Worm (Caenorhabditis elegans) whole organism, young adult: ENCODE results near the gene F54E4.2.

Experiments
- B0035.1 ChIP-seq: sonication (generic microtip); optimal IDR thresholded peaks from 2 replicates; lab custom pipeline; 2016; ENCODE audit warnings: missing genetic modification characterization, mild to moderate bottlenecking, missing compliant biosample characterization, missing genotype, missing genetic modification reagents
- B0336.3 ChIP-seq: fragments of 200-800 bp; sonication (Bioruptor generic); IDR thresholded peaks from 2 replicates; pipeline ENCODE4 v1.3.6; 2022; ENCODE audit warnings: missing genetic modification characterization, missing compliant biosample characterization
- C17E4.6 ChIP-seq: fragments of 200-800 bp; sonication (Bioruptor generic); IDR thresholded peaks from 2 replicates; pipeline ENCODE4 v1.3.6; 2022; ENCODE audit warnings: missing genetic modification reagents, missing genetic modification characterization, missing compliant biosample characterization
- F10E7.11 ChIP-seq: sonication (generic microtip); optimal IDR thresholded peaks from 2 replicates; lab custom pipeline; 2017; ENCODE audit warnings: mild to moderate bottlenecking, missing genetic modification characterization, moderate library complexity, missing compliant biosample characterization
- F23B12.7 ChIP-seq: sonication (generic microtip); optimal IDR thresholded peaks from 2 replicates; lab custom pipeline; 2017; ENCODE audit warnings: missing genetic modification characterization, mild to moderate bottlenecking, missing compliant biosample characterization, antibody characterized with exemption, moderate library complexity; ENCODE audit not compliant: insufficient read depth
- F33H1.4 ChIP-seq: fragments of 200-800 bp; sonication (Bioruptor generic); IDR thresholded peaks from 2 replicates; pipeline ENCODE4 v1.3.6; 2022; ENCODE audit warnings: missing genetic modification reagents, missing genetic modification characterization, missing compliant biosample characterization
- F52B5.7 ChIP-seq: sonication (generic microtip); optimal IDR thresholded peaks from 2 replicates; lab custom pipeline; 2016; ENCODE audit warnings: mild to moderate bottlenecking, missing genetic modification characterization, missing compliant biosample characterization
- F57C9.4 ChIP-seq: sonication (generic microtip); optimal IDR thresholded peaks from 2 replicates; lab custom pipeline; 2017; ENCODE audit warnings: mild to moderate bottlenecking, missing genetic modification characterization, missing compliant biosample characterization
- K11D2.4 ChIP-seq: fragments of 200-800 bp; sonication (Bioruptor generic); IDR thresholded peaks from 2 replicates; pipeline ENCODE4 v1.3.6; 2022; ENCODE audit warnings: missing genetic modification reagents, missing genetic modification characterization, missing compliant biosample characterization
- K12H6.12 ChIP-seq: fragments of 200-800 bp; sonication (Bioruptor generic); optimal IDR thresholded peaks from 2 replicates; lab custom pipeline; 2018; ENCODE audit warnings: mild to moderate bottlenecking, missing genetic modification characterization, missing compliant biosample characterization
- Y95B8A.8 ChIP-seq: fragments of 200-800 bp; sonication (Bioruptor generic); IDR thresholded peaks from 2 replicates; pipeline ENCODE4 v1.3.6; 2022; ENCODE audit warnings: missing genetic modification reagents, missing genetic modification characterization, missing compliant biosample characterization
- ZK185.1 ChIP-seq: sonication (generic microtip); optimal IDR thresholded peaks from 2 replicates; lab custom pipeline; 2016; ENCODE audit warnings: mild to moderate bottlenecking, missing genetic modification characterization, missing compliant biosample characterization; ENCODE audit not compliant: poor library complexity, severe bottlenecking
- atf-7 ChIP-seq: sonication (generic microtip); optimal IDR thresholded peaks from 2 replicates; lab custom pipeline; 2017; ENCODE audit warnings: mild to moderate bottlenecking, missing genetic modification characterization, missing compliant biosample characterization
- cebp-1 ChIP-seq, 2 experiments: fragments of 200-800 bp in 1 of 2; sonication (Bioruptor generic) in 1 of 2; sonication (generic microtip) in 1 of 2; IDR thresholded peaks in 1 of 2; optimal IDR thresholded peaks in 1 of 2; 2 replicates each; pipeline versions ENCODE4 v1.3.6 to Lab custom; 2017 to 2022; ENCODE audit warnings: missing compliant biosample characterization in 2 of 2, missing genetic modification characterization in 2 of 2, mild to moderate bottlenecking in 1 of 2, missing genetic modification reagents in 1 of 2, moderate library complexity in 1 of 2
- ceh-27 ChIP-seq: fragments of 200-800 bp; sonication (Bioruptor generic); optimal IDR thresholded peaks from 2 replicates; lab custom pipeline; 2018; ENCODE audit warnings: mild to moderate bottlenecking, missing genetic modification characterization, moderate library complexity, missing compliant biosample characterization
- ceh-40 ChIP-seq: fragments of 200-800 bp; sonication (Bioruptor generic); IDR thresholded peaks from 2 replicates; pipeline ENCODE4 v1.3.6; 2022; ENCODE audit warnings: missing genetic modification characterization, missing compliant biosample characterization
- ceh-58 ChIP-seq: fragments of 200-800 bp; sonication (Bioruptor generic); IDR thresholded peaks from 2 replicates; pipeline ENCODE4 v1.3.6; 2022; ENCODE audit warnings: missing genetic modification characterization, missing compliant biosample characterization
- dpl-1 ChIP-seq: fragments of 150-350 bp; optimal IDR thresholded peaks from 2 replicates; lab custom pipeline; 2014; ENCODE audit warnings: missing biosample characterization, missing genetic modification reagents, missing genetic modification characterization
- egl-44 ChIP-seq: fragments of 200-800 bp; sonication (Bioruptor generic); IDR thresholded peaks from 2 replicates; pipeline ENCODE4 v1.3.6; 2022; ENCODE audit warnings: missing genetic modification reagents, missing genetic modification characterization, missing compliant biosample characterization
- egrh-3 ChIP-seq: fragments of 200-800 bp; sonication (Bioruptor generic); IDR thresholded peaks from 2 replicates; pipeline ENCODE4 v1.3.6; 2022; ENCODE audit warnings: missing genetic modification reagents, missing genetic modification characterization, missing compliant biosample characterization
- ekl-4 ChIP-seq: fragments of 200-800 bp; sonication (Bioruptor generic); IDR thresholded peaks from 2 replicates; pipeline ENCODE4 v1.3.6; 2022; ENCODE audit warnings: missing genetic modification reagents, missing genetic modification characterization, missing compliant biosample characterization
- ets-4 ChIP-seq: fragments of 200-800 bp; sonication (Bioruptor generic); optimal IDR thresholded peaks from 2 replicates; lab custom pipeline; 2018; ENCODE audit warnings: mild to moderate bottlenecking, missing genetic modification characterization, missing compliant biosample characterization
- gei-17 ChIP-seq: fragments of 200-800 bp; sonication (Bioruptor generic); optimal IDR thresholded peaks from 2 replicates; lab custom pipeline; 2018; ENCODE audit warnings: mild to moderate bottlenecking, missing genetic modification characterization, missing compliant biosample characterization
- him-1 ChIP-seq: sonication (generic microtip); optimal IDR thresholded peaks from 2 replicates; lab custom pipeline; 2016; ENCODE audit warnings: missing genotype, missing genetic modification reagents, missing genetic modification characterization, missing compliant biosample characterization
- hmg-1.2 ChIP-seq: fragments of 200-800 bp; sonication (Bioruptor generic); IDR thresholded peaks from 2 replicates; pipeline ENCODE4 v1.3.6; 2022; ENCODE audit warnings: missing genetic modification reagents, missing genetic modification characterization, missing compliant biosample characterization
- hrde-1 ChIP-seq: sonication (generic microtip); optimal IDR thresholded peaks from 2 replicates; lab custom pipeline; 2016; ENCODE audit warnings: missing genetic modification characterization, mild to moderate bottlenecking, missing compliant biosample characterization, moderate library complexity, missing genotype, missing genetic modification reagents, borderline replicate concordance
- lir-1 ChIP-seq: fragments of 200-800 bp; sonication (Bioruptor generic); conservative IDR thresholded peaks from 2 replicates; pipeline ENCODE4 v1.3.6; 2022; ENCODE audit warnings: missing genetic modification reagents, missing genetic modification characterization, missing compliant biosample characterization
- madf-10 ChIP-seq: sonication (generic microtip); optimal IDR thresholded peaks from 2 replicates; lab custom pipeline; 2016; ENCODE audit warnings: mild to moderate bottlenecking, missing genetic modification characterization, missing compliant biosample characterization
- mcd-1 ChIP-seq: fragments of 200-800 bp; sonication (Bioruptor generic); IDR thresholded peaks from 2 replicates; pipeline ENCODE4 v1.3.6; 2022; ENCODE audit warnings: missing genetic modification reagents, missing genetic modification characterization, missing compliant biosample characterization
- nhr-120 ChIP-seq: fragments of 200-800 bp; sonication (Bioruptor generic); IDR thresholded peaks from 2 replicates; pipeline ENCODE4 v1.3.6; 2022; ENCODE audit warnings: missing genetic modification characterization, missing compliant biosample characterization
- nhr-179 ChIP-seq: sonication (generic microtip); optimal IDR thresholded peaks from 2 replicates; lab custom pipeline; 2016; ENCODE audit warnings: mild to moderate bottlenecking, missing genetic modification characterization, missing compliant biosample characterization
- nhr-80 ChIP-seq: sonication (generic microtip); optimal IDR thresholded peaks from 2 replicates; lab custom pipeline; 2016; ENCODE audit warnings: missing genetic modification characterization, missing compliant biosample characterization
- pha-4 ChIP-seq: fragments of 150-350 bp; sonication (generic microtip); optimal IDR thresholded peaks from 2 replicates; lab custom pipeline; 2014; ENCODE audit warnings: missing biosample characterization, missing genetic modification reagents, missing genetic modification characterization
- rcor-1 ChIP-seq: fragments of 200-800 bp; sonication (Bioruptor generic); IDR thresholded peaks from 2 replicates; pipeline ENCODE4 v1.3.6; 2022; ENCODE audit warnings: missing genetic modification reagents, missing genetic modification characterization, missing compliant biosample characterization
- repo-1 ChIP-seq: sonication (generic microtip); optimal IDR thresholded peaks from 2 replicates; lab custom pipeline; 2017; ENCODE audit warnings: mild to moderate bottlenecking, missing genetic modification characterization, missing compliant biosample characterization
- sea-2 ChIP-seq: fragments of 200-800 bp; sonication (Bioruptor generic); IDR thresholded peaks from 2 replicates; pipeline ENCODE4 v1.3.6; 2022; ENCODE audit warnings: missing genetic modification characterization, missing compliant biosample characterization
- snpc-1.3 ChIP-seq: sonication (generic microtip); optimal IDR thresholded peaks from 2 replicates; lab custom pipeline; 2017; ENCODE audit warnings: missing genetic modification characterization, mild to moderate bottlenecking, missing compliant biosample characterization, antibody characterized with exemption, moderate library complexity, missing genotype, missing genetic modification reagents; ENCODE audit not compliant: insufficient read depth
- snpc-3.4 ChIP-seq: sonication (generic microtip); optimal IDR thresholded peaks from 2 replicates; lab custom pipeline; 2017; ENCODE audit warnings: missing genetic modification characterization, mild to moderate bottlenecking, missing compliant biosample characterization, antibody characterized with exemption, moderate library complexity, missing genotype, missing genetic modification reagents
- snpc-4 ChIP-seq, 5 experiments: fragments of 150-350 bp in 1 of 5; sonication (generic microtip) in 4 of 5; optimal IDR thresholded peaks; 2 replicates each; lab custom pipeline; 2014 to 2018; ENCODE audit warnings: missing genetic modification characterization in 5 of 5, missing biosample characterization in 3 of 5, antibody characterized with exemption in 2 of 5, mild to moderate bottlenecking in 2 of 5, missing compliant biosample characterization in 2 of 5, missing genotype in 2 of 5, moderate library complexity in 2 of 5, missing genetic modification reagents in 1 of 5
- somi-1 ChIP-seq: fragments of 200-800 bp; sonication (Bioruptor generic); optimal IDR thresholded peaks from 2 replicates; lab custom pipeline; 2018; ENCODE audit warnings: mild to moderate bottlenecking, missing genetic modification characterization, missing compliant biosample characterization
- sptf-2 ChIP-seq: fragments of 200-800 bp; sonication (Bioruptor generic); optimal IDR thresholded peaks from 2 replicates; lab custom pipeline; 2018; ENCODE audit warnings: mild to moderate bottlenecking, missing genetic modification characterization, missing compliant biosample characterization
- ztf-18 ChIP-seq: sonication (generic microtip); optimal IDR thresholded peaks from 2 replicates; lab custom pipeline; 2016; ENCODE audit warnings: missing genotype, mild to moderate bottlenecking, missing genetic modification characterization, missing compliant biosample characterization
- ztf-26 ChIP-seq: sonication (generic microtip); optimal IDR thresholded peaks from 2 replicates; lab custom pipeline; 2017; ENCODE audit warnings: missing genetic modification characterization, missing compliant biosample characterization
- ztf-28 ChIP-seq: fragments of 200-800 bp; sonication (Bioruptor generic); IDR thresholded peaks from 2 replicates; pipeline ENCODE4 v1.3.6; 2022; ENCODE audit warnings: missing genetic modification reagents, missing genetic modification characterization, missing compliant biosample characterization

F54E4.2 gene

ce11 chrX:14607770-14608169 lies 20.9 kb downstream of the F54E4.2 start:
- TF ChIP-seq cebp-1 (GFP tag; IDR thresholded peaks at IDR 0.05; lab: Robert Waterston, UW) (peak; percentile 59; the same call in 1 of the 2 replicates), cebp-1 (tag; optimal IDR thresholded peaks at IDR 0.05; lab: Kevin White, UChicago) (peak; percentile 91), F23B12.7 (no peak), ztf-28 (GFP tag; lab: Robert Waterston, UW) (no peak)

- peak; percentile 61 for TF ChIP-seq egrh-3 (GFP tag; lab: Robert Waterston, UW)
- peak; percentile 10 for TF ChIP-seq atf-7 (tag; lab: Kevin White, UChicago)
- no peak for TF ChIP-seq hrde-1 (tag; lab: Kevin White, UChicago)
- no peak for TF ChIP-seq snpc-3.4
- TF ChIP-seq K12H6.12 (tag; lab: Kevin White, UChicago): peak; percentile 30
- no peak for TF ChIP-seq ceh-40 (GFP tag; lab: Robert Waterston, UW)
- no peak for TF ChIP-seq Y95B8A.8 (GFP tag; lab: Robert Waterston, UW)
- no peak for TF ChIP-seq F10E7.11 (tag; lab: Kevin White, UChicago)
- TF ChIP-seq him-1 (tag; lab: Kevin White, UChicago): no peak
- peak; percentile 9 for TF ChIP-seq somi-1 (GFP tag; lab: Kevin White, UChicago)
- no peak for TF ChIP-seq F57C9.4 (tag; lab: Kevin White, UChicago)
- no peak for TF ChIP-seq cebp-1 (GFP tag; IDR thresholded peaks at IDR 0.05; lab: Robert Waterston, UW)
- no peak for TF ChIP-seq cebp-1 (tag; optimal IDR thresholded peaks at IDR 0.05; lab: Kevin White, UChicago)
- TF ChIP-seq ceh-58: no peak
- peak; percentile 17 for TF ChIP-seq snpc-4 (GFP tag; optimal IDR thresholded peaks at IDR 0.05; lab: Kevin White, UChicago)
- peak; percentile 70 to 86 (median 72) for TF ChIP-seq snpc-4 (tag; optimal IDR thresholded peaks at IDR 0.05; lab: Kevin White, UChicago)
- TF ChIP-seq B0336.3 (GFP tag; lab: Robert Waterston, UW): no peak
- no peak for TF ChIP-seq C17E4.6 (GFP tag; lab: Robert Waterston, UW)
- TF ChIP-seq B0035.1 (tag; lab: Kevin White, UChicago): no peak
- TF ChIP-seq repo-1 (tag; lab: Kevin White, UChicago): no peak
- TF ChIP-seq madf-10: peak; percentile 60
- peak; percentile 1 for TF ChIP-seq dpl-1 (GFP tag; lab: Kevin White, UChicago)
- peak; percentile 32 for TF ChIP-seq pha-4 (tag; lab: Kevin White, UChicago)
- peak; percentile 5 for TF ChIP-seq snpc-1.3 (tag; lab: Kevin White, UChicago)
- peak; percentile 41 for TF ChIP-seq gei-17
- TF ChIP-seq F52B5.7 (tag; lab: Kevin White, UChicago): no peak
- no peak for TF ChIP-seq F33H1.4 (GFP tag; lab: Robert Waterston, UW)
- peak; percentile 31 for TF ChIP-seq ZK185.1 (tag; lab: Kevin White, UChicago)
- TF ChIP-seq egl-44 (GFP tag; lab: Robert Waterston, UW): 0 out of 2 replicates have a peak, but pooled peaks have one; percentile 18
- TF ChIP-seq K11D2.4 (GFP tag; lab: Robert Waterston, UW): 0 out of 2 replicates have a peak, but pooled peaks have one; percentile 17
- TF ChIP-seq ztf-28 (GFP tag; lab: Robert Waterston, UW): no peak
- peak; percentile 47 for TF ChIP-seq lir-1
- no peak for TF ChIP-seq nhr-179
- TF ChIP-seq ztf-18: no peak
- no peak for TF ChIP-seq sptf-2 (GFP tag; lab: Kevin White, UChicago)
- peak; percentile 61 for TF ChIP-seq ets-4 (GFP tag; lab: Kevin White, UChicago)
- peak; percentile 92 for TF ChIP-seq nhr-80 (tag; lab: Kevin White, UChicago)
- 0 out of 2 replicates have a peak, but pooled peaks have one; percentile 27 for TF ChIP-seq mcd-1 (GFP tag; lab: Robert Waterston, UW)
- peak; percentile 15 for TF ChIP-seq F23B12.7
- TF ChIP-seq ztf-26: peak; percentile 2
- no peak for TF ChIP-seq nhr-120 (GFP tag; lab: Robert Waterston, UW)
- TF ChIP-seq ekl-4 (GFP tag; lab: Robert Waterston, UW): no peak
- TF ChIP-seq rcor-1 (GFP tag; lab: Robert Waterston, UW): 0 out of 2 replicates have a peak, but pooled peaks have one; percentile 33
- peak; percentile 51; the same call in 1 of the 2 replicates for TF ChIP-seq hmg-1.2
- peak; percentile 69 for TF ChIP-seq ceh-27 (GFP tag; lab: Kevin White, UChicago)
- TF ChIP-seq sea-2 (GFP tag; lab: Robert Waterston, UW): no peak
Observed at ce11 chrX:14602676-14603075, 26.0 kb downstream of the F54E4.2 start, which contains the start of gene eor-2. Gene eor-2 (plus strand): TSS chrX:14603017.
